Fruit fly (Drosophila melanogaster) whole organism, wandering third instar larva: ENCODE data around the gene vri.

Experiments used
- HLH106 ChIP-seq: fragments of 200-800 bp; optimal IDR thresholded peaks from 3 replicates; lab custom pipeline; 2019; ENCODE audit warnings: missing biosample characterization, mild to moderate bottlenecking, missing genetic modification characterization, moderate library complexity
- OdsH ChIP-seq: fragments of 200-800 bp; sonication (Bioruptor generic); optimal IDR thresholded peaks from 2 replicates; lab custom pipeline; 2016; ENCODE audit warnings: missing biosample characterization, mild to moderate bottlenecking, missing genetic modification characterization
- Sp1 ChIP-seq: fragments of 200-800 bp; sonication (Bioruptor generic); optimal IDR thresholded peaks from 3 replicates; lab custom pipeline; 2019; ENCODE audit warnings: missing biosample characterization, mild to moderate bottlenecking, missing genetic modification characterization, moderate library complexity
- brk ChIP-seq: fragments of 200-800 bp; sonication (Bioruptor generic); optimal IDR thresholded peaks from 2 replicates; lab custom pipeline; 2016; ENCODE audit warnings: missing biosample characterization, mild to moderate bottlenecking, missing genetic modification characterization
- h ChIP-seq: fragments of 200-800 bp; sonication (Bioruptor generic); optimal IDR thresholded peaks from 3 replicates; lab custom pipeline; 2016; ENCODE audit warnings: missing biosample characterization, mild to moderate bottlenecking, missing genetic modification characterization
- jim ChIP-seq: fragments of 175-275, 200-325 bp; sonication (Bioruptor generic); optimal IDR thresholded peaks from 2 replicates; lab custom pipeline; 2016; ENCODE audit warnings: missing biosample characterization, mild to moderate bottlenecking, missing genetic modification characterization
- sv ChIP-seq: fragments of 200-800 bp; sonication (Bioruptor generic); optimal IDR thresholded peaks from 3 replicates; lab custom pipeline; 2016; ENCODE audit warnings: missing biosample characterization, missing genetic modification characterization

- TF ChIP-seq sv (no peak), OdsH (GFP tag; lab: Kevin White, UChicago) (no peak), HLH106 (tag; lab: Kevin White, UChicago) (no peak), brk (GFP tag; lab: Kevin White, UChicago) (no peak), h (GFP tag; lab: Kevin White, UChicago) (no peak), jim (GFP tag; lab: Kevin White, UChicago) (no peak), Sp1 (GFP tag; lab: Kevin White, UChicago) (no peak)
Observed at dm6 chr2L:5277262-5278008, 11.3 kb upstream of the vri start.
